Fruit fly (Drosophila melanogaster) whole organism, pupa: ENCODE results near the gene mRpS31.
A peak's percentile ranks its signal among the peaks of the same experiment; 100 is the strongest.

ENCODE experiments used
- CG9948 ChIP-seq: fragments of 200-800 bp; sonication (Bioruptor generic); optimal IDR thresholded peaks from 2 replicates; lab custom pipeline; 2018; ENCODE audit warnings: missing biosample characterization, mild to moderate bottlenecking, missing genetic modification characterization, moderate library complexity
- Pif1A ChIP-seq: fragments of 200-800 bp; sonication (Bioruptor generic); optimal IDR thresholded peaks from 3 replicates; lab custom pipeline; 2016; ENCODE audit warnings: missing biosample characterization, missing genetic modification characterization
- gl ChIP-seq: fragments of 200-800 bp; sonication (Bioruptor generic); optimal IDR thresholded peaks from 2 replicates; lab custom pipeline; 2018; ENCODE audit warnings: missing biosample characterization, mild to moderate bottlenecking, missing genetic modification characterization

dm6 chr3L:16041260-16042079, 36.5 kb downstream of the mRpS31 start:
- TF ChIP-seq Pif1A (GFP tag; lab: Kevin White, UChicago) (peak; percentile 46), CG9948 (tag; lab: Kevin White, UChicago) (no peak), gl (peak; percentile 91)
